Fruit fly (Drosophila melanogaster) whole organism, adult: Measurements from ENCODE around the gene TrissinR.

ENCODE experiments used
- CG11617 ChIP-seq: fragments of 200-800 bp; sonication (Bioruptor generic); optimal IDR thresholded peaks from 2 replicates; lab custom pipeline; 2017; ENCODE audit warnings: mild to moderate bottlenecking, missing biosample characterization, missing genetic modification reagents, missing genetic modification characterization
- CG12768 ChIP-seq: fragments of 200-800 bp; sonication (Bioruptor generic); optimal IDR thresholded peaks from 2 replicates; lab custom pipeline; 2017; ENCODE audit warnings: missing biosample characterization, missing genetic modification characterization, mild to moderate bottlenecking, moderate library complexity, missing genetic modification reagents
- CG14711 ChIP-seq: fragments of 200-800 bp; sonication (Bioruptor generic); optimal IDR thresholded peaks from 2 replicates; lab custom pipeline; 2018; ENCODE audit warnings: missing biosample characterization, mild to moderate bottlenecking, missing genetic modification characterization, moderate library complexity
- CG1620 ChIP-seq: fragments of 200-800 bp; sonication (Bioruptor generic); optimal IDR thresholded peaks from 2 replicates; lab custom pipeline; 2016; ENCODE audit warnings: missing biosample characterization, missing genetic modification characterization
- CG33017 ChIP-seq: fragments of 200-800 bp; sonication (Bioruptor generic); optimal IDR thresholded peaks from 2 replicates; lab custom pipeline; 2018; ENCODE audit warnings: missing biosample characterization, mild to moderate bottlenecking, missing genetic modification characterization, moderate library complexity
- CG5204 ChIP-seq: fragments of 200-800 bp; sonication (Bioruptor generic); optimal IDR thresholded peaks from 2 replicates; lab custom pipeline; 2016; ENCODE audit warnings: missing biosample characterization, missing genetic modification characterization
- CG7045 ChIP-seq: fragments of 200-800 bp; sonication (Bioruptor generic); optimal IDR thresholded peaks from 2 replicates; lab custom pipeline; 2017; ENCODE audit warnings: missing biosample characterization, mild to moderate bottlenecking, missing genetic modification characterization
- CG7101 ChIP-seq: fragments of 200-800 bp; sonication (Bioruptor generic); optimal IDR thresholded peaks from 2 replicates; lab custom pipeline; 2018; ENCODE audit warnings: missing biosample characterization, mild to moderate bottlenecking, missing genetic modification characterization, moderate library complexity
- Clk ChIP-seq: fragments of 200-800 bp; sonication (Bioruptor generic); optimal IDR thresholded peaks from 2 replicates; lab custom pipeline; 2017; ENCODE audit warnings: missing biosample characterization, missing genetic modification characterization
- Crg-1 ChIP-seq: fragments of 200-800 bp; sonication (Bioruptor generic); optimal IDR thresholded peaks from 2 replicates; lab custom pipeline; 2016; ENCODE audit warnings: missing biosample characterization, missing genetic modification characterization
- Hr96 ChIP-seq: fragments of 200-800 bp; sonication (Bioruptor generic); optimal IDR thresholded peaks from 2 replicates; lab custom pipeline; 2016; ENCODE audit warnings: missing biosample characterization, missing genetic modification characterization
- Mnt ChIP-seq: fragments of 200-800 bp; sonication (Bioruptor generic); optimal IDR thresholded peaks from 2 replicates; lab custom pipeline; 2016; ENCODE audit warnings: missing biosample characterization, mild to moderate bottlenecking, missing genetic modification characterization
- bab1 ChIP-seq: fragments of 200-800 bp; sonication (Bioruptor generic); optimal IDR thresholded peaks from 3 replicates; lab custom pipeline; 2019; ENCODE audit warnings: missing biosample characterization, mild to moderate bottlenecking, missing genetic modification characterization, moderate library complexity
- cic ChIP-seq: fragments of 200-800 bp; sonication (Bioruptor generic); optimal IDR thresholded peaks from 2 replicates; lab custom pipeline; 2017; ENCODE audit warnings: missing biosample characterization, mild to moderate bottlenecking, missing genetic modification characterization, moderate library complexity
- cnc ChIP-seq, 2 experiments: fragments of >200 bp; optimal IDR thresholded peaks; 2 replicates each; lab custom pipeline; 2017
- kay ChIP-seq: fragments of 200-800 bp; sonication (Bioruptor generic); peaks from one replicate; lab custom pipeline; 2016; ENCODE audit warnings: missing biosample characterization, missing genetic modification characterization, borderline replicate concordance
- ovo ChIP-seq: fragments of 200-800 bp; sonication (Bioruptor generic); optimal IDR thresholded peaks from 2 replicates; lab custom pipeline; 2016; ENCODE audit warnings: missing biosample characterization, missing genetic modification characterization
- pad ChIP-seq: fragments of 200-800 bp; sonication (Bioruptor generic); optimal IDR thresholded peaks from 3 replicates; lab custom pipeline; 2017; ENCODE audit warnings: missing biosample characterization, missing genetic modification characterization, mild to moderate bottlenecking, moderate library complexity, missing genetic modification reagents
- tj ChIP-seq: fragments of 200-800 bp; sonication (Bioruptor generic); optimal IDR thresholded peaks from 3 replicates; lab custom pipeline; 2017; ENCODE audit warnings: missing biosample characterization, mild to moderate bottlenecking, missing genetic modification characterization, moderate library complexity
- toe ChIP-seq: fragments of 200-800 bp; sonication (Bioruptor generic); optimal IDR thresholded peaks from 2 replicates; lab custom pipeline; 2016; ENCODE audit warnings: missing biosample characterization, missing genetic modification characterization

Gene TrissinR

dm6 chr2L:5790799-5791526 lies 32.8 kb upstream of the TrissinR start:
- TF ChIP-seq kay (GFP tag; lab: Kevin White, UChicago) (peak; percentile 8), CG33017 (no peak), Hr96 (GFP tag; lab: Kevin White, UChicago) (no peak), CG12768 (GFP tag; lab: Kevin White, UChicago) (no peak), CG1620 (no peak)

DNA sequence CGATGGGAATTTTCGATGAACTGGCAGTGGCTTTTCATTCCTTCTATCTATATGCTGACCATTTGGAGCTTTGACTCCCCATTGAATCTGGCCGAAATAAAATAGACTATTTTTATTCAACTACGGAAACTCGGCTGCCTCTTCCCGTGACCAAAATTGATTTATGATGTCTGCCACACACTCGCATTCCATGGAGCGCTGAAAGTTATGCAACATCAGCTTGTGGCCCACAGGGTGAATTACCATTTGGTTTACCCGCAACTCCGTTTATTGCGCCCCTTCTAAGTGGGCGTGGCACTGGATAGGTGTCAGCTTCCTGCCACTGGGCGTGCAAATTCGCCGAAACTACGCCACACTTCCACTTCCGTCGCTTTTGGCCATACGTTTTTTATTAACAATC lies 30.7 kb upstream of the TrissinR start:
- TF ChIP-seq toe (GFP tag; lab: Kevin White, UChicago) (no peak), pad (GFP tag; lab: Kevin White, UChicago) (no peak), cnc (optimal IDR thresholded peaks at IDR 0.05; lab: Kevin White, UChicago) (no peak), CG5204 (GFP tag; lab: Kevin White, UChicago) (no peak), CG12768 (GFP tag; lab: Kevin White, UChicago) (no peak), ovo (GFP tag; lab: Kevin White, UChicago) (no peak), CG14711 (tag; lab: Kevin White, UChicago) (no peak), tj (GFP tag; lab: Kevin White, UChicago) (no peak), CG1620 (no peak), CG7045 (GFP tag; lab: Kevin White, UChicago) (no peak), cic (GFP tag; lab: Kevin White, UChicago) (no peak)

dm6 chr2L:5795192-5795591 lies 28.6 kb upstream of the TrissinR start:
- no peak for TF ChIP-seq CG7045 (GFP tag; lab: Kevin White, UChicago)
- no peak for TF ChIP-seq toe (GFP tag; lab: Kevin White, UChicago)
- no peak for TF ChIP-seq bab1 (GFP tag; lab: Kevin White, UChicago)
- no peak for TF ChIP-seq cic (GFP tag; lab: Kevin White, UChicago)
- no peak for TF ChIP-seq CG5204 (GFP tag; lab: Kevin White, UChicago)
- TF ChIP-seq CG7101 (tag; lab: Kevin White, UChicago): no peak
- no peak for TF ChIP-seq CG33017
- TF ChIP-seq CG12768 (GFP tag; lab: Kevin White, UChicago): no peak
- no peak for TF ChIP-seq Mnt
- no peak for TF ChIP-seq ovo (GFP tag; lab: Kevin White, UChicago)
- TF ChIP-seq cnc (optimal IDR thresholded peaks at IDR 0.05; lab: Kevin White, UChicago): no peak
- TF ChIP-seq Crg-1 (GFP tag; lab: Kevin White, UChicago): no peak
- TF ChIP-seq Hr96 (GFP tag; lab: Kevin White, UChicago): no peak
- TF ChIP-seq Clk (GFP tag; lab: Kevin White, UChicago): no peak
- TF ChIP-seq CG11617 (GFP tag; lab: Kevin White, UChicago): no peak
- TF ChIP-seq kay (GFP tag; lab: Kevin White, UChicago): no peak
- no peak for TF ChIP-seq pad (GFP tag; lab: Kevin White, UChicago)
- TF ChIP-seq tj (GFP tag; lab: Kevin White, UChicago): no peak
- TF ChIP-seq CG1620: no peak
- no peak for TF ChIP-seq CG14711 (tag; lab: Kevin White, UChicago)

DNA sequence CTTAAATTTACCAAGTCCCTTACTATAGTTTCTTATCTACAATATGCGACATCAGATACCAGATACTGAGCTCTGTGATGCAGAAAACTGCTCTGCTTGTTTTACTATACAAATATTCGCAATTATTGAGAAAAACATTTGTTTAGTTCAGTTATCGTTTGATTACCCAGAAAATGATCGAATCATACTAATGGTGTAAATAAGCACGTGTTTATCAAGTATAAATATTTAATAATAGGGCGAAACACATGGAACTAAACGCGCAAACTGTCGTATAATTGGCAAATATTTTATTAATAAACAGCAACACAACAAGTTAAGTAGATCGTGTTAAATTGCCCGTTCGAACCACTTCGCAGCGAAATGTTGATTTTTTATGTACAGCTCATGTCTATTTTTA lies 25.8 kb upstream of the TrissinR start:
- TF ChIP-seq pad (GFP tag; lab: Kevin White, UChicago) (peak; percentile 47), Clk (GFP tag; lab: Kevin White, UChicago) (no peak), tj (GFP tag; lab: Kevin White, UChicago) (no peak), ovo (GFP tag; lab: Kevin White, UChicago) (peak; percentile 52), cic (GFP tag; lab: Kevin White, UChicago) (peak; percentile 33), CG1620 (no peak), Hr96 (GFP tag; lab: Kevin White, UChicago) (no peak), CG14711 (tag; lab: Kevin White, UChicago) (peak; percentile 59), CG7045 (GFP tag; lab: Kevin White, UChicago) (peak; percentile 70), toe (GFP tag; lab: Kevin White, UChicago) (no peak), Mnt (peak; percentile 40), kay (GFP tag; lab: Kevin White, UChicago) (peak; percentile 96), CG12768 (GFP tag; lab: Kevin White, UChicago) (peak; percentile 52), bab1 (GFP tag; lab: Kevin White, UChicago) (no peak), Crg-1 (GFP tag; lab: Kevin White, UChicago) (peak; percentile 55), CG5204 (GFP tag; lab: Kevin White, UChicago) (no peak), cnc (optimal IDR thresholded peaks at IDR 0.05; lab: Kevin White, UChicago) (no peak), CG33017 (peak; percentile 45), CG7101 (tag; lab: Kevin White, UChicago) (peak; percentile 80), CG11617 (GFP tag; lab: Kevin White, UChicago) (peak; percentile 33)

DNA sequence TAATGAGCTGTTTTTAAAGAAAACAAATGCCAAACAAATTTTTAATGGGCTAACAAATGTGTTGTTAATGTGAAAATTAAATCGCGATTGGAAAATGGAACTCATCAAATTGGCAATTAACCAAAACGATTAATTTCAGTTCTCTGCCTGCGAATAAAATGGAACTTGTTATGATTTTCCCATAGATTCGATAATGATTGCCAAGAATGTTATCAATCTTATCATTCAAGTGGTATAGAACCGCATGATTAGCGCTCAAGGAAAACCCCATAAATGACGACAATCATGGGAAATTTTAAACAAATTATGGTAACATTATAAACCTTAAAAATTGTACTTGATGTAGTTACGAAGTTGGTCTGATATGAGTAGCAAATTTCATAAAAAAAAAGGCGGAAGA lies 25.2 kb upstream of the TrissinR start:
- TF ChIP-seq cic (GFP tag; lab: Kevin White, UChicago) (no peak), toe (GFP tag; lab: Kevin White, UChicago) (no peak), CG11617 (GFP tag; lab: Kevin White, UChicago) (no peak), Hr96 (GFP tag; lab: Kevin White, UChicago) (no peak), pad (GFP tag; lab: Kevin White, UChicago) (no peak), Crg-1 (GFP tag; lab: Kevin White, UChicago) (no peak), CG14711 (tag; lab: Kevin White, UChicago) (no peak), tj (GFP tag; lab: Kevin White, UChicago) (no peak)
